Worm (Caenorhabditis elegans) whole organism, L4/young adult: ENCODE data around the gene tnc-2.

Source experiments
- W03F9.2 ChIP-seq: fragments of 150-350 bp; optimal IDR thresholded peaks from 2 replicates; lab custom pipeline; 2014; ENCODE audit warnings: missing biosample characterization, missing genetic modification characterization
- him-1 ChIP-seq: sonication (generic microtip); optimal IDR thresholded peaks from 2 replicates; lab custom pipeline; 2016; ENCODE audit warnings: missing genotype, missing genetic modification reagents, missing genetic modification characterization, missing compliant biosample characterization

DNA sequence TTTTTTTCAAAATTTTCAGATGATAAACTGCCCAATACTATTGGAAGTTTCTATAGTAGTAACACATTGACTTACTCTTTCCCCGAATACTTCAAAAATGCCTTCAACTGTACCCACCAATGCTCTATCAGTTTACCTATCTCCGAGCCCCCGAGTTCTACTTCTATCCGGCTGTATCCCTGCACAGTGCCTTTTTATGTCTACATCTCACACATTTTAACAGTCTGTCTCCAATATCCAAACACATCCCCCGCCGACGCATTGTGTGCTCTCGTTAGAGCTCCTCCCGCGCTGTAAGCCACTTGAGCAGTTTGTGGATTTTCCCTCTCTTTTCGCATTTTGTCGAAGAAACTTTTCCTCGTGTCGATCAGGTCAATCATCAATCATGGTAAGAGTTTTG is at the start of gene tnc-2:
- no peak for TF ChIP-seq him-1 (tag; lab: Kevin White, UChicago)
- TF ChIP-seq W03F9.2 (tag; lab: Kevin White, UChicago) = no peak
